Fruit fly (Drosophila melanogaster) whole organism, pupa: ENCODE measurements around the gene CG8191.

Experiments
- CG12605 ChIP-seq: fragments of 200-800 bp; sonication (Bioruptor generic); IDR thresholded peaks from 2 replicates; pipeline ENCODE4 v1.3.6; 2022; ENCODE audit warnings: missing biosample characterization, missing genetic modification characterization
- CG13204 ChIP-seq: fragments of 200-800 bp; sonication (Bioruptor generic); optimal IDR thresholded peaks from 2 replicates; lab custom pipeline; 2018; ENCODE audit warnings: missing biosample characterization, mild to moderate bottlenecking, missing genetic modification characterization, moderate library complexity
- CG14655 ChIP-seq: fragments of 200-800 bp; sonication (Bioruptor generic); optimal IDR thresholded peaks from 3 replicates; lab custom pipeline; 2017; ENCODE audit warnings: mild to moderate bottlenecking, missing biosample characterization, missing genetic modification reagents, missing genetic modification characterization
- CG17806 ChIP-seq: fragments of 200-800 bp; sonication (Bioruptor generic); optimal IDR thresholded peaks from 2 replicates; lab custom pipeline; 2018; ENCODE audit warnings: missing biosample characterization, mild to moderate bottlenecking, missing genetic modification characterization, moderate library complexity
- CG32121 ChIP-seq: fragments of 200-800 bp; sonication (Bioruptor generic); IDR thresholded peaks from 2 replicates; pipeline ENCODE4 v1.3.6; 2022; ENCODE audit warnings: missing biosample characterization, missing genetic modification characterization
- CG34367 ChIP-seq: fragments of 200-800 bp; sonication (Bioruptor generic); optimal IDR thresholded peaks from 2 replicates; lab custom pipeline; 2018; ENCODE audit warnings: missing biosample characterization, mild to moderate bottlenecking, missing genetic modification characterization
- CG8159 ChIP-seq: fragments of 200-800 bp; sonication (Bioruptor generic); optimal IDR thresholded peaks from 3 replicates; lab custom pipeline; 2018; ENCODE audit warnings: missing biosample characterization, mild to moderate bottlenecking, missing genetic modification characterization, moderate library complexity
- CG9948 ChIP-seq: fragments of 200-800 bp; sonication (Bioruptor generic); optimal IDR thresholded peaks from 2 replicates; lab custom pipeline; 2018; ENCODE audit warnings: missing biosample characterization, mild to moderate bottlenecking, missing genetic modification characterization, moderate library complexity
- EcR ChIP-seq: fragments of 200-800 bp; sonication (Bioruptor generic); optimal IDR thresholded peaks from 3 replicates; lab custom pipeline; 2019; ENCODE audit warnings: missing biosample characterization, missing genetic modification characterization, mild to moderate bottlenecking, moderate library complexity, missing genetic modification reagents
- Pif1B ChIP-seq: fragments of 200-800 bp; sonication (Bioruptor generic); optimal IDR thresholded peaks from 3 replicates; lab custom pipeline; 2016; ENCODE audit warnings: missing biosample characterization, missing genetic modification characterization
- Snoo ChIP-seq: fragments of 200-800 bp; sonication (Bioruptor generic); optimal IDR thresholded peaks from 3 replicates; lab custom pipeline; 2017; ENCODE audit warnings: missing biosample characterization, mild to moderate bottlenecking, missing genetic modification characterization, inconsistent platforms
- fd96Ca ChIP-seq: fragments of 200-800 bp; sonication (Bioruptor generic); IDR thresholded peaks from 3 replicates; pipeline ENCODE4 v1.3.6; 2022; ENCODE audit warnings: missing biosample characterization, missing genetic modification characterization
- gl ChIP-seq: fragments of 200-800 bp; sonication (Bioruptor generic); optimal IDR thresholded peaks from 2 replicates; lab custom pipeline; 2018; ENCODE audit warnings: missing biosample characterization, mild to moderate bottlenecking, missing genetic modification characterization

DNA sequence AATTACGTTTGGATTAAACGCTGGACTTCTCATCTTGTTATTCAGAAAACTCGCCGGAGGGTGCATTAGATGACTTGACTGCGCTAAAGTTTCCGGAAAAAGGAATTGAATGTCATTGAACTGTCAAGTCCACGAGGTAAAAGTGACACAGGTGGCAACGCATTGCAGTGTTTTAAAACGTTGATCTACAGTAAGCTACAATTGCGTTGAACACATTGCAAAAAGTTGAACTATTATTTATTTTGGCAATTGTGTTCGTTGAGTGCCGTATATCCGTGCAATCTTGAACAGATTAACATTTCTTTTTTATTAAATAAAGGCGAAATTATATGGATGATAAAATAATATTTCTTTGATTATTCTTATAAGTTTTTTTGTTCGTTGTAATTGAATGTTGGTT lies 43.2 kb upstream of the CG8191 start, which contains the start of gene CG15599:
- no peak for TF ChIP-seq CG8159 (tag; lab: Kevin White, UChicago)
- no peak for TF ChIP-seq gl (tag; lab: Kevin White, UChicago)
- TF ChIP-seq CG14655 (GFP tag; lab: Kevin White, UChicago) = no peak
- TF ChIP-seq Pif1B (GFP tag; lab: Kevin White, UChicago) = no peak
- TF ChIP-seq CG13204 = no peak
- TF ChIP-seq CG12605 (GFP tag; lab: Robert Waterston, UW) = no peak
- no peak for TF ChIP-seq CG32121 (GFP tag; lab: Robert Waterston, UW)
- no peak for TF ChIP-seq CG17806 (tag; lab: Kevin White, UChicago)
- no peak for TF ChIP-seq CG9948
- no peak for TF ChIP-seq EcR (GFP tag; lab: Kevin White, UChicago)
- TF ChIP-seq fd96Ca = no peak
- no peak for TF ChIP-seq Snoo (tag; lab: Kevin White, UChicago)
- TF ChIP-seq CG34367 (tag; lab: Kevin White, UChicago) = no peak
